Worm (Caenorhabditis elegans): ENCODE measurements around the gene nhr-282.

DNA sequence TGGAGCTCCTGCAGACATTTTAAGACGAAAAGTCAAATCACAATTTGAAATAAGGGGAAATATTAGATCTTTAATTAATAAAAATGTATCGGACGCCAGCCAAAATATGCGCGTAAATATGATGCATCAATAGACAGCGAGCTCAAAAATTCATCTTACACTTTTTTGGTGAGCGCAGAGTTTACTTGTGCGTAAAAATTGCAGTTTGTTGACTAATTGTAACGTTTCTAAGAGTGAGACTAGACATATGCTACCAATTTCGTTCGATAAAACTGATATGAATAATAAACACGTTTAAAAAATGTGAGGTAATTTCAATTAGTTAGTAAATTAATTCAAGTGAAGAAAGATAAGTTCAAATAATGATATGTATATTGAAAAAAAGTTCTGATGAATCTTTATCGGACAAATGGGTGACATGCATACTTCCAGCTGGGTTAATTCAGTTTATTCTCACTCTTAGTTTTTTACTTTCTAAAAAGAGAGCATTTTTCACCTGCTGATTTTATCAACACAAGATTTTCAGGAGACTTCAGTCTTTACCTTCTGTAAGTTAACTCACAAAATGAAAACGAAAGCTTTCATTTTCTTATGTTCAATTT is 32.9 kb upstream of the nhr-282 start, which contains the start of the genes nhr-285 and irld-52:
- TF ChIP-seq dmd-4 (tag; optimal IDR thresholded peaks at IDR 0.05; ENCODE audit: borderline replicate concordance): no peak
- no peak for TF ChIP-seq hlh-30 (tag; optimal IDR thresholded peaks at IDR 0.05; ENCODE audit: insufficient read depth)
